Worm (Caenorhabditis elegans): ENCODE measurements around the gene srb-5.

DNA sequence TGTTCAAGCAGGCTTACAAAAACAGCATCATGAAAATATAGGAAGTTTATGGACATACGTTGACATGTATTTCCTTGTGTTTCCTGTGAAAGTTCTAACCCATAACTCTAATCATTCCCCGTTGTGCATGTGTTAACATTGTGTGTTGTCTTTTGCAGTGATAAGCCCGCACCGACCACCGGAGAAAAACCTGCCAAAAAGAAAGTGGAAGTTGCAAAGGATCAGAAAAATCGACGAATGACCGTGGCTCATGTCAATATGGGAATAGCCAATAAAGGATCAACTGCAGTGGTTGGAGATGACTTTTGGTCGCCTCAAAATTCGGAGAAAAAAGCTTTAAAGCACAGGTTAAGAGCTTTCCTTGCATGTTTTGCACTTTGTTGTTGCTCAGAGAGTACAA is 42.1 kb upstream of the srb-5 start:
- TF ChIP-seq lin-39 (tag; optimal IDR thresholded peaks at IDR 0.05): no peak
- no peak for TF ChIP-seq nhr-28 (tag; optimal IDR thresholded peaks at IDR 0.05)
- no peak for TF ChIP-seq nhr-11 (tag; optimal IDR thresholded peaks at IDR 0.05)
- TF ChIP-seq sea-2 (GFP tag; optimal IDR thresholded peaks at IDR 0.05): no peak
- TF ChIP-seq mdl-1 (tag; optimal IDR thresholded peaks at IDR 0.05): no peak
- TF ChIP-seq R02D3.7 (tag; optimal IDR thresholded peaks at IDR 0.05): no peak
- TF ChIP-seq pqm-1 (tag; optimal IDR thresholded peaks at IDR 0.05): no peak
- no peak for TF ChIP-seq skn-1 (tag; optimal IDR thresholded peaks at IDR 0.05)
- no peak for TF ChIP-seq aly-2 (tag; optimal IDR thresholded peaks at IDR 0.05)
- TF ChIP-seq unc-62 (GFP tag; optimal IDR thresholded peaks at IDR 0.05): no peak
- no peak for TF ChIP-seq nhr-43 (tag; optimal IDR thresholded peaks at IDR 0.05; ENCODE audit: poor library complexity, severe bottlenecking)
- TF ChIP-seq unc-39 (tag; optimal IDR thresholded peaks at IDR 0.05): no peak
- no peak for TF ChIP-seq nhr-77 (tag; optimal IDR thresholded peaks at IDR 0.05)
